Fruit fly (Drosophila melanogaster): ENCODE data around the gene GAA1.

- TF ChIP-seq CG18262 (tag; optimal IDR thresholded peaks at IDR 0.05) = no peak
- no peak for TF ChIP-seq CG16813 (GFP tag; IDR thresholded peaks at IDR 0.05; ENCODE audit: partially characterized antibody)
These were observed 32.3 kb upstream of the GAA1 start, which contains the start of gene CG4020 for dm6 chrX:5905446-5905845.

All from whole organism, embryonic.